Worm (Caenorhabditis elegans): ENCODE results near the gene B0416.10.

DNA sequence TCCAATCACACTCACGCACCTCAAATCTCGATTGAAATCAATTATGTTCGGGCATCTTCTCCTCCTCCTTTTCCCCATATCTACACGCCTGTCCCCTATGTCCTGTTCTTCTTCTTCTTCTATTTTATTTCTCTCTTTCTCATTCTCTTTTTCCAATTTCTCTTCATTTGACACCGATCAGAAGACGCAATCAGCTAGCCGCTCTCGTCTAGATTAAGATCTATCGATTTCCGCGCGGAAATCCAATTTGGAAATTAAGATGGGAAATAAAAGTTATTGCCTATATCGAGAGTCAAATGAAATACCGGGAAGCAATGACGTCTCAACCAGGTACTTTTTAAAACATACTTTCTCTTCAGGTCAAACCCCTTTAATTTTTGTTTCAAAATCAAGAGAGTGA lies 46.0 kb downstream of the B0416.10 start:
- TF ChIP-seq cog-1 (tag; optimal IDR thresholded peaks at IDR 0.05) (no peak), ztf-23 (GFP tag; IDR thresholded peaks at IDR 0.05) (no peak), tab-1 (GFP tag; IDR thresholded peaks at IDR 0.05) (no peak), ztf-29 (GFP tag; IDR thresholded peaks at IDR 0.05) (no peak), klf-2 (GFP tag; conservative IDR thresholded peaks at IDR 0.05) (no peak), ref-1 (GFP tag; conservative IDR thresholded peaks at IDR 0.05) (no peak), flt-1 (GFP tag; IDR thresholded peaks at IDR 0.05) (no peak), med-1 (GFP tag; optimal IDR thresholded peaks at IDR 0.05; ENCODE audit: insufficient read depth) (no peak), T22C8.4 (GFP tag; IDR thresholded peaks at IDR 0.05) (no peak)
